Worm (Caenorhabditis elegans) whole organism, L2 larva: ENCODE measurements around the gene F48E8.4.

Experiments
- R02D3.7 ChIP-seq: fragments of 150-350 bp; optimal IDR thresholded peaks from 2 replicates; lab custom pipeline; 2014; ENCODE audit warnings: missing biosample characterization, missing genetic modification characterization
- ZK546.5 ChIP-seq: sonication (generic microtip); optimal IDR thresholded peaks from 2 replicates; lab custom pipeline; 2017; ENCODE audit warnings: missing biosample characterization, missing genetic modification characterization
- aly-2 ChIP-seq: fragments of 150-350 bp; optimal IDR thresholded peaks from 2 replicates; lab custom pipeline; 2014; ENCODE audit warnings: missing biosample characterization, missing genetic modification characterization
- blmp-1 ChIP-seq: sonication (generic microtip); optimal IDR thresholded peaks from 2 replicates; lab custom pipeline; 2017; ENCODE audit warnings: missing genetic modification characterization, mild to moderate bottlenecking, missing compliant biosample characterization, antibody characterized with exemption, moderate library complexity; ENCODE audit not compliant: insufficient read depth
- fos-1 ChIP-seq: fragments of 150-350 bp; optimal IDR thresholded peaks from 2 replicates; lab custom pipeline; 2014; ENCODE audit warnings: missing biosample characterization, missing genetic modification characterization
- nhr-23 ChIP-seq: fragments of 150-350 bp; optimal IDR thresholded peaks from 2 replicates; lab custom pipeline; 2014; ENCODE audit warnings: missing biosample characterization, missing genetic modification reagents, missing genetic modification characterization
- unc-39 ChIP-seq: fragments of 150-350 bp; optimal IDR thresholded peaks from 2 replicates; lab custom pipeline; 2014; ENCODE audit warnings: missing biosample characterization, missing genetic modification characterization
- ztf-11 ChIP-seq: sonication (generic microtip); optimal IDR thresholded peaks from 2 replicates; lab custom pipeline; 2017; ENCODE audit warnings: missing biosample characterization, missing genetic modification characterization
- ztf-4 ChIP-seq: fragments of 150-350 bp; optimal IDR thresholded peaks from 2 replicates; lab custom pipeline; 2014; ENCODE audit warnings: missing biosample characterization, missing genetic modification characterization

DNA sequence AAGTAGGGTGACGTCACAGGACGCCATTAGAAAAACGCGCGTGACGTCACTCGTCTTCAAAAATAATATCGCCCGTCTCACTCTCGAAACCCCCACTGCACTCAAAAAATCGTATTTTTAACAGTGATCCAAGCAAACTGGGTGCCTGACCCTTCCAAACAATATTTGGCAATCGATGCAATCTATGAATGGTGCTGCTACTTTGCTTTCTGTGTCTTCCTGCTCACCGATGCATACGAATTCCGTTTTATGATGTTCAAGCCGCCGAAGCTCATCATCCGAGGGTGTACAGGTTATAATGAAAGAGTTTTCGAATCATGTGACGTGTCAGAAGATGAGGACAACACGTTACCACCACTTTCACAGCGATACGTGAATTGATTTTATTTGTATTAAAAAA, 45.8 kb upstream of the F48E8.4 start, which contains the start of gene W03A5.1:
- TF ChIP-seq nhr-23 (tag; lab: Kevin White, UChicago) (no peak), aly-2 (tag; lab: Kevin White, UChicago) (no peak), blmp-1 (no peak), unc-39 (tag; lab: Kevin White, UChicago) (no peak), ztf-4 (tag; lab: Kevin White, UChicago) (no peak), ztf-11 (tag; lab: Kevin White, UChicago) (no peak), ZK546.5 (no peak), R02D3.7 (no peak), fos-1 (no peak)
